Fruit fly (Drosophila melanogaster) whole organism, pupa: ENCODE data around the gene CG4995.

Experiments used
- CG12605 ChIP-seq: fragments of 200-800 bp; sonication (Bioruptor generic); IDR thresholded peaks from 2 replicates; pipeline ENCODE4 v1.3.6; 2022; ENCODE audit warnings: missing biosample characterization, missing genetic modification characterization
- CG13204 ChIP-seq: fragments of 200-800 bp; sonication (Bioruptor generic); optimal IDR thresholded peaks from 2 replicates; lab custom pipeline; 2018; ENCODE audit warnings: missing biosample characterization, mild to moderate bottlenecking, missing genetic modification characterization, moderate library complexity
- CG32121 ChIP-seq: fragments of 200-800 bp; sonication (Bioruptor generic); IDR thresholded peaks from 2 replicates; pipeline ENCODE4 v1.3.6; 2022; ENCODE audit warnings: missing biosample characterization, missing genetic modification characterization
- CG4496 ChIP-seq: fragments of 200-800 bp; sonication (Bioruptor generic); IDR thresholded peaks from 3 replicates; pipeline ENCODE4 v1.3.6; 2022; ENCODE audit warnings: missing biosample characterization, missing genetic modification characterization
- CG8159 ChIP-seq: fragments of 200-800 bp; sonication (Bioruptor generic); optimal IDR thresholded peaks from 3 replicates; lab custom pipeline; 2018; ENCODE audit warnings: missing biosample characterization, mild to moderate bottlenecking, missing genetic modification characterization, moderate library complexity
- CG9948 ChIP-seq: fragments of 200-800 bp; sonication (Bioruptor generic); optimal IDR thresholded peaks from 2 replicates; lab custom pipeline; 2018; ENCODE audit warnings: missing biosample characterization, mild to moderate bottlenecking, missing genetic modification characterization, moderate library complexity
- EcR ChIP-seq: fragments of 200-800 bp; sonication (Bioruptor generic); optimal IDR thresholded peaks from 3 replicates; lab custom pipeline; 2019; ENCODE audit warnings: missing biosample characterization, missing genetic modification characterization, mild to moderate bottlenecking, moderate library complexity, missing genetic modification reagents
- Ets98B ChIP-seq: fragments of 200-800 bp; sonication (Bioruptor generic); IDR thresholded peaks from 2 replicates; pipeline ENCODE4 v1.3.6; 2022; ENCODE audit warnings: missing biosample characterization, missing genetic modification characterization
- Pif1A ChIP-seq: fragments of 200-800 bp; sonication (Bioruptor generic); optimal IDR thresholded peaks from 3 replicates; lab custom pipeline; 2016; ENCODE audit warnings: missing biosample characterization, missing genetic modification characterization
- rn ChIP-seq: fragments of 200-800 bp; sonication (Bioruptor generic); IDR thresholded peaks from 2 replicates; pipeline ENCODE4 v1.3.6; 2022; ENCODE audit warnings: missing biosample characterization, missing genetic modification characterization

dm6 chr2L:10366525-10366924 is 44.2 kb downstream of the CG4995 start, which contains the start of gene CG5056:
- TF ChIP-seq CG32121 (GFP tag; lab: Robert Waterston, UW) (peak; percentile 41; the same call in 1 of the 2 replicates), Pif1A (GFP tag; lab: Kevin White, UChicago) (no peak), CG4496 (GFP tag; lab: Robert Waterston, UW) (no peak), CG8159 (no peak), rn (GFP tag; lab: Robert Waterston, UW) (no peak), EcR (GFP tag; lab: Kevin White, UChicago) (no peak), CG12605 (GFP tag; lab: Robert Waterston, UW) (peak; percentile 11; the same call in 1 of the 2 replicates), Ets98B (GFP tag; lab: Robert Waterston, UW) (peak; percentile 29; the same call in 1 of the 2 replicates), CG13204 (GFP tag; lab: Kevin White, UChicago) (no peak), CG9948 (tag; lab: Kevin White, UChicago) (peak; percentile 30)
